Worm (Caenorhabditis elegans) whole organism, L2 larva: ENCODE measurements around the gene Y6G8.8.
"Not testable (repeated sequence)": the region's sequence is repeated elsewhere in the genome, so short reads cannot be mapped to it uniquely, and the experiment has no call there.

Experiments
- C34F6.9 ChIP-seq: fragments of 150-350 bp; optimal IDR thresholded peaks from 2 replicates; lab custom pipeline; 2014; ENCODE audit warnings: missing biosample characterization, missing genetic modification characterization
- R02D3.7 ChIP-seq: fragments of 150-350 bp; optimal IDR thresholded peaks from 2 replicates; lab custom pipeline; 2014; ENCODE audit warnings: missing biosample characterization, missing genetic modification characterization
- Y55F3AM.14 ChIP-seq: fragments of 200-800 bp; sonication (Bioruptor generic); optimal IDR thresholded peaks from 2 replicates; lab custom pipeline; 2018; ENCODE audit warnings: mild to moderate bottlenecking, missing genetic modification characterization, missing compliant biosample characterization
- aly-2 ChIP-seq: fragments of 150-350 bp; optimal IDR thresholded peaks from 2 replicates; lab custom pipeline; 2014; ENCODE audit warnings: missing biosample characterization, missing genetic modification characterization
- blmp-1 ChIP-seq: sonication (generic microtip); optimal IDR thresholded peaks from 2 replicates; lab custom pipeline; 2017; ENCODE audit warnings: missing genetic modification characterization, mild to moderate bottlenecking, missing compliant biosample characterization, antibody characterized with exemption, moderate library complexity; ENCODE audit not compliant: insufficient read depth
- crh-2 ChIP-seq: sonication (generic microtip); optimal IDR thresholded peaks from 2 replicates; lab custom pipeline; 2017; ENCODE audit warnings: missing biosample characterization, missing genetic modification characterization
- dmd-4 ChIP-seq: sonication (generic microtip); optimal IDR thresholded peaks from 2 replicates; lab custom pipeline; 2017; ENCODE audit warnings: missing biosample characterization, missing genetic modification characterization
- elt-1 ChIP-seq: fragments of 150-350 bp; optimal IDR thresholded peaks from 2 replicates; lab custom pipeline; 2014; ENCODE audit warnings: missing biosample characterization, missing genetic modification characterization
- elt-3 ChIP-seq: sonication (generic microtip); optimal IDR thresholded peaks from 2 replicates; lab custom pipeline; 2017; ENCODE audit warnings: missing biosample characterization, missing genetic modification characterization
- fos-1 ChIP-seq: fragments of 150-350 bp; optimal IDR thresholded peaks from 2 replicates; lab custom pipeline; 2014; ENCODE audit warnings: missing biosample characterization, missing genetic modification characterization
- gmeb-1 ChIP-seq: fragments of 150-350 bp; optimal IDR thresholded peaks from 2 replicates; lab custom pipeline; 2014; ENCODE audit warnings: missing biosample characterization, missing genetic modification characterization
- lin-11 ChIP-seq: fragments of 150-350 bp; sonication (generic microtip); optimal IDR thresholded peaks from 2 replicates; lab custom pipeline; 2014; ENCODE audit warnings: missing biosample characterization, missing genetic modification characterization, inconsistent platforms, mixed read lengths
- lin-13 ChIP-seq: fragments of 150-350 bp; optimal IDR thresholded peaks from 2 replicates; lab custom pipeline; 2014; ENCODE audit warnings: missing biosample characterization, missing genetic modification reagents, missing genetic modification characterization
- lsy-2 ChIP-seq, 2 experiments: fragments of 150-350 bp in 1 of 2; sonication (generic microtip) in 1 of 2; optimal IDR thresholded peaks; 2 replicates each; lab custom pipeline; 2014 to 2017; ENCODE audit warnings: missing biosample characterization in 2 of 2, missing genetic modification characterization in 2 of 2
- mab-5 ChIP-seq: fragments of 150-350 bp; optimal IDR thresholded peaks from 2 replicates; lab custom pipeline; 2014; ENCODE audit warnings: missing biosample characterization, missing genetic modification characterization
- nhr-11 ChIP-seq: fragments of 150-350 bp; optimal IDR thresholded peaks from 2 replicates; lab custom pipeline; 2014; ENCODE audit warnings: missing biosample characterization, missing genetic modification characterization
- nhr-12 ChIP-seq: fragments of 150-350 bp; optimal IDR thresholded peaks from 2 replicates; lab custom pipeline; 2014; ENCODE audit warnings: missing biosample characterization, missing genetic modification characterization
- nhr-129 ChIP-seq: fragments of 150-350 bp; optimal IDR thresholded peaks from 2 replicates; lab custom pipeline; 2014; ENCODE audit warnings: missing biosample characterization, missing genetic modification characterization
- nhr-21 ChIP-seq: fragments of 150-350 bp; optimal IDR thresholded peaks from 2 replicates; lab custom pipeline; 2014; ENCODE audit warnings: missing biosample characterization, missing genetic modification characterization
- nhr-23 ChIP-seq: fragments of 150-350 bp; optimal IDR thresholded peaks from 2 replicates; lab custom pipeline; 2014; ENCODE audit warnings: missing biosample characterization, missing genetic modification reagents, missing genetic modification characterization
- nhr-237 ChIP-seq: fragments of 150-350 bp; optimal IDR thresholded peaks from 2 replicates; lab custom pipeline; 2014; ENCODE audit warnings: missing biosample characterization, missing genetic modification characterization
- nhr-25 ChIP-seq: fragments of 150-350 bp; sonication (generic microtip); optimal IDR thresholded peaks from 3 replicates; lab custom pipeline; 2014; ENCODE audit warnings: missing biosample characterization, missing genetic modification characterization
- nhr-6 ChIP-seq: fragments of 150-350 bp; optimal IDR thresholded peaks from 2 replicates; lab custom pipeline; 2014; ENCODE audit warnings: missing biosample characterization, missing genetic modification characterization
- nhr-77 ChIP-seq: fragments of 150-350 bp; optimal IDR thresholded peaks from 2 replicates; lab custom pipeline; 2014; ENCODE audit warnings: missing biosample characterization, missing genetic modification characterization
- peb-1 ChIP-seq: fragments of 150-350 bp; optimal IDR thresholded peaks from 2 replicates; lab custom pipeline; 2014; ENCODE audit warnings: missing biosample characterization, missing genetic modification characterization
- skn-1 ChIP-seq: sonication (generic microtip); optimal IDR thresholded peaks from 2 replicates; lab custom pipeline; 2017; ENCODE audit warnings: missing biosample characterization, missing genetic modification characterization
- sma-3 ChIP-seq: sonication (generic microtip); optimal IDR thresholded peaks from 2 replicates; lab custom pipeline; 2016; ENCODE audit warnings: missing genetic modification reagents, missing genetic modification characterization, missing compliant biosample characterization
- sma-9 ChIP-seq, 2 experiments: fragments of 150-350 bp in 1 of 2; sonication (generic microtip) in 1 of 2; optimal IDR thresholded peaks; 2 replicates each; lab custom pipeline; 2014 to 2016; ENCODE audit warnings: missing genetic modification characterization in 2 of 2, mild to moderate bottlenecking in 1 of 2, missing biosample characterization in 1 of 2, missing compliant biosample characterization in 1 of 2, missing genetic modification reagents in 1 of 2, moderate library complexity in 1 of 2
- unc-39 ChIP-seq: fragments of 150-350 bp; optimal IDR thresholded peaks from 2 replicates; lab custom pipeline; 2014; ENCODE audit warnings: missing biosample characterization, missing genetic modification characterization
- unc-62 ChIP-seq: fragments of 150-350 bp; optimal IDR thresholded peaks from 2 replicates; lab custom pipeline; 2014; ENCODE audit warnings: missing biosample characterization, missing genetic modification reagents, missing genetic modification characterization
- zag-1 ChIP-seq: fragments of 150-350 bp; optimal IDR thresholded peaks from 2 replicates; lab custom pipeline; 2014; ENCODE audit warnings: missing biosample characterization, missing genetic modification characterization
- ztf-1 ChIP-seq: fragments of 200-800 bp; sonication (Bioruptor generic); conservative IDR thresholded peaks from 2 replicates; pipeline ENCODE4 v1.3.6; 2022; ENCODE audit warnings: missing genetic modification characterization, missing compliant biosample characterization
- ztf-4 ChIP-seq: fragments of 150-350 bp; optimal IDR thresholded peaks from 2 replicates; lab custom pipeline; 2014; ENCODE audit warnings: missing biosample characterization, missing genetic modification characterization

Gene Y6G8.8

ce11 chrV:17620266-17620665 lies at the start of gene Y6G8.8:
Y6G8.8 (plus strand) TSS chrV:17620566.
- TF ChIP-seq nhr-6 (tag; lab: Kevin White, UChicago) (no peak), nhr-23 (tag; lab: Kevin White, UChicago) (no peak), sma-9 (GFP tag; optimal IDR thresholded peaks at IDR 0.05; lab: Kevin White, UChicago) (no peak), sma-9 (tag; optimal IDR thresholded peaks at IDR 0.05; lab: Kevin White, UChicago) (no peak), C34F6.9 (tag; lab: Kevin White, UChicago) (no peak), fos-1 (tag; lab: Kevin White, UChicago) (no peak), ztf-4 (no peak), nhr-77 (tag; lab: Kevin White, UChicago) (no peak), Y55F3AM.14 (GFP tag; lab: Kevin White, UChicago) (no peak), unc-62 (no peak), nhr-11 (tag; lab: Kevin White, UChicago) (no peak), elt-1 (tag; lab: Kevin White, UChicago) (no peak), unc-39 (tag; lab: Kevin White, UChicago) (no peak), gmeb-1 (tag; lab: Kevin White, UChicago) (no peak), blmp-1 (tag; lab: Kevin White, UChicago) (no peak), sma-3 (GFP tag; lab: Kevin White, UChicago) (no peak), skn-1 (tag; lab: Kevin White, UChicago) (no peak), nhr-237 (tag; lab: Kevin White, UChicago) (no peak), lin-13 (GFP tag; lab: Kevin White, UChicago) (no peak), dmd-4 (tag; lab: Kevin White, UChicago) (no peak)

- no peak for TF ChIP-seq Y55F3AM.14 (GFP tag; lab: Kevin White, UChicago)
- no peak for TF ChIP-seq peb-1 (tag; lab: Kevin White, UChicago)
- TF ChIP-seq nhr-12 (tag; lab: Kevin White, UChicago) = no peak
- no peak for TF ChIP-seq lin-13 (GFP tag; lab: Kevin White, UChicago)
Measured at ce11 chrV:17580017-17580416, 40.3 kb upstream of the Y6G8.8 start.

- not testable (repeated sequence) for TF ChIP-seq nhr-129 (tag; lab: Kevin White, UChicago); ztf-4; lsy-2 (tag; optimal IDR thresholded peaks at IDR 0.05; lab: Kevin White, UChicago)
- TF ChIP-seq, all 48 proteins: peak for 0; not testable (repeated sequence) for 48
Measured at ce11 chrV:17584352-17584843, 36.0 kb upstream of the Y6G8.8 start, which contains the start of gene fbxa-133. fbxa-133 (plus strand) TSS chrV:17584793.

- TF ChIP-seq gmeb-1 (tag; lab: Kevin White, UChicago) (no peak), nhr-21 (tag; lab: Kevin White, UChicago) (no peak), nhr-129 (tag; lab: Kevin White, UChicago) (no peak), mab-5 (tag; lab: Kevin White, UChicago) (no peak), R02D3.7 (tag; lab: Kevin White, UChicago) (no peak), crh-2 (no peak), dmd-4 (tag; lab: Kevin White, UChicago) (no peak), peb-1 (tag; lab: Kevin White, UChicago) (no peak), elt-1 (tag; lab: Kevin White, UChicago) (no peak), unc-62 (no peak), lin-13 (GFP tag; lab: Kevin White, UChicago) (no peak), zag-1 (no peak), ztf-1 (GFP tag; lab: Robert Waterston, UW) (no peak), lin-11 (tag; lab: Kevin White, UChicago) (no peak), nhr-25 (tag; lab: Kevin White, UChicago) (no peak), nhr-11 (tag; lab: Kevin White, UChicago) (no peak), elt-3 (tag; lab: Kevin White, UChicago) (no peak)
- TF ChIP-seq, all 48 proteins: peak for 0
Measured at ce11 chrV:17595691-17596090, 24.7 kb upstream of the Y6G8.8 start.

ce11 chrV:17598810-17599209 lies 21.6 kb upstream of the Y6G8.8 start, which contains the start of gene Y6G8.2:
Y6G8.2 (minus strand) TSS chrV:17598956.
- TF ChIP-seq aly-2 (tag; lab: Kevin White, UChicago) (no peak), fos-1 (tag; lab: Kevin White, UChicago) (peak; percentile 60)
